Worm (Caenorhabditis elegans) whole organism, L4 larva: ENCODE results near the gene F39D8.3.

Experiments used
- F44E2.7 ChIP-seq: fragments of 200-800 bp; sonication (Bioruptor generic); IDR thresholded peaks from 2 replicates; pipeline ENCODE4 v2.1.2; 2022; ENCODE audit warnings: missing genetic modification characterization, missing compliant biosample characterization
- T26A8.4 ChIP-seq: fragments of 200-800 bp; sonication (Bioruptor generic); IDR thresholded peaks from 2 replicates; pipeline ENCODE4 v1.3.6; 2022; ENCODE audit warnings: missing genetic modification characterization, missing compliant biosample characterization
- Y5F2A.4 ChIP-seq: fragments of 200-800 bp; sonication (Bioruptor generic); optimal IDR thresholded peaks from 2 replicates; lab custom pipeline; 2018; ENCODE audit warnings: mild to moderate bottlenecking, missing genetic modification characterization, missing compliant biosample characterization
- Y75B8A.6 ChIP-seq: fragments of 200-800 bp; sonication (Bioruptor generic); IDR thresholded peaks from 2 replicates; pipeline ENCODE4 v1.3.6; 2022; ENCODE audit warnings: missing genetic modification reagents, missing genetic modification characterization, missing compliant biosample characterization
- ZK337.2 ChIP-seq: fragments of 200-800 bp; sonication (Bioruptor generic); IDR thresholded peaks from 2 replicates; pipeline ENCODE4 v1.3.6; 2022; ENCODE audit warnings: missing genetic modification reagents, missing genetic modification characterization, missing compliant biosample characterization
- ama-1 ChIP-seq: fragments of 150-350 bp; optimal IDR thresholded peaks from 2 replicates; lab custom pipeline; 2014; ENCODE audit warnings: inconsistent platforms, mixed read lengths
- arid-1 ChIP-seq: fragments of 200-800 bp; sonication (Bioruptor generic); conservative IDR thresholded peaks from 2 replicates; pipeline ENCODE4 v1.3.6; 2022; ENCODE audit warnings: missing genetic modification reagents, missing genetic modification characterization, missing compliant biosample characterization
- ceh-20 ChIP-seq: fragments of 200-800 bp; sonication (Bioruptor generic); IDR thresholded peaks from 2 replicates; pipeline ENCODE4 v1.3.6; 2022; ENCODE audit warnings: missing genetic modification reagents, missing genetic modification characterization, missing compliant biosample characterization
- ceh-62 ChIP-seq: sonication (generic microtip); optimal IDR thresholded peaks from 2 replicates; lab custom pipeline; 2017; ENCODE audit warnings: missing biosample characterization, missing genetic modification characterization
- ceh-82 ChIP-seq: sonication (generic microtip); optimal IDR thresholded peaks from 2 replicates; lab custom pipeline; 2017; ENCODE audit warnings: missing biosample characterization, missing genetic modification characterization
- ctbp-1 ChIP-seq: fragments of 200-800 bp; sonication (Bioruptor generic); IDR thresholded peaks from 2 replicates; pipeline ENCODE4 v1.3.6; 2022; ENCODE audit warnings: missing genetic modification reagents, missing genetic modification characterization, missing compliant biosample characterization
- dmd-6 ChIP-seq: fragments of 200-800 bp; sonication (Bioruptor generic); IDR thresholded peaks from 2 replicates; pipeline ENCODE4 v1.3.6; 2022; ENCODE audit warnings: missing genetic modification reagents, missing genetic modification characterization, missing compliant biosample characterization
- dmd-8 ChIP-seq: fragments of 200-800 bp; sonication (Bioruptor generic); IDR thresholded peaks from 2 replicates; pipeline ENCODE4 v1.3.6; 2022; ENCODE audit warnings: missing genetic modification characterization, missing compliant biosample characterization
- dmd-9 ChIP-seq: fragments of 200-800 bp; sonication (Bioruptor generic); IDR thresholded peaks from 2 replicates; pipeline ENCODE4 v1.3.6; 2022; ENCODE audit warnings: missing genetic modification reagents, missing genetic modification characterization, missing compliant biosample characterization
- duxl-1 ChIP-seq: sonication (generic microtip); optimal IDR thresholded peaks from 2 replicates; lab custom pipeline; 2016; ENCODE audit warnings: mild to moderate bottlenecking, missing genetic modification characterization, moderate library complexity, missing compliant biosample characterization; ENCODE audit not compliant: poor library complexity
- dve-1 ChIP-seq: sonication (generic microtip); optimal IDR thresholded peaks from 2 replicates; lab custom pipeline; 2017; ENCODE audit warnings: antibody characterized with exemption, mild to moderate bottlenecking, missing genetic modification characterization, missing compliant biosample characterization; ENCODE audit not compliant: insufficient read depth
- fkh-10 ChIP-seq: fragments of 150-350 bp; optimal IDR thresholded peaks from 2 replicates; lab custom pipeline; 2014; ENCODE audit warnings: missing biosample characterization, missing genetic modification reagents, missing genetic modification characterization
- gei-8 ChIP-seq: fragments of 200-800 bp; sonication (Bioruptor generic); optimal IDR thresholded peaks from 2 replicates; lab custom pipeline; 2018; ENCODE audit warnings: mild to moderate bottlenecking, missing genetic modification characterization, missing compliant biosample characterization
- hif-1 ChIP-seq, 2 experiments: sonication (generic microtip); optimal IDR thresholded peaks; 2 replicates each; lab custom pipeline; 2016 to 2017; ENCODE audit warnings: missing compliant biosample characterization in 2 of 2, missing genetic modification characterization in 2 of 2, missing genetic modification reagents in 2 of 2, missing genotype in 2 of 2, mild to moderate bottlenecking in 1 of 2
- hlh-11 ChIP-seq: fragments of 200-800 bp; sonication (Bioruptor generic); optimal IDR thresholded peaks from 2 replicates; lab custom pipeline; 2018; ENCODE audit warnings: mild to moderate bottlenecking, missing genetic modification characterization, missing compliant biosample characterization
- hmg-1.1 ChIP-seq: fragments of 200-800 bp; sonication (Bioruptor generic); IDR thresholded peaks from 2 replicates; pipeline ENCODE4 v1.3.6; 2022; ENCODE audit warnings: missing genetic modification reagents, missing genetic modification characterization, missing compliant biosample characterization
- lin-15B ChIP-seq: fragments of 150-350 bp; sonication (generic microtip); optimal IDR thresholded peaks from 3 replicates; lab custom pipeline; 2014; ENCODE audit warnings: missing biosample characterization, missing genetic modification characterization
- lin-29 ChIP-seq: fragments of 200-800 bp; sonication (Bioruptor generic); IDR thresholded peaks from 2 replicates; pipeline ENCODE4 v1.3.6; 2022; ENCODE audit warnings: missing genetic modification reagents, missing genetic modification characterization, missing compliant biosample characterization
- mdl-1 ChIP-seq, 2 experiments: fragments of 150-350 bp in 1 of 2; sonication (generic microtip) in 1 of 2; optimal IDR thresholded peaks; 2 replicates each; lab custom pipeline; 2014 to 2017; ENCODE audit warnings: missing biosample characterization in 2 of 2, missing genetic modification characterization in 2 of 2
- mep-1 ChIP-seq: fragments of 150-350 bp; sonication (generic microtip); optimal IDR thresholded peaks from 3 replicates; lab custom pipeline; 2014; ENCODE audit warnings: missing biosample characterization, missing genetic modification characterization
- mes-2 ChIP-seq: sonication (generic microtip); optimal IDR thresholded peaks from 2 replicates; lab custom pipeline; 2016; ENCODE audit warnings: missing genotype, mild to moderate bottlenecking, missing genetic modification characterization, missing compliant biosample characterization; ENCODE audit not compliant: poor library complexity, severe bottlenecking
- nhr-10 ChIP-seq: fragments of 150-350 bp; optimal IDR thresholded peaks from 2 replicates; lab custom pipeline; 2014; ENCODE audit warnings: missing biosample characterization, missing genetic modification characterization
- nhr-111 ChIP-seq: fragments of 200-800 bp; sonication (Bioruptor generic); optimal IDR thresholded peaks from 2 replicates; lab custom pipeline; 2018; ENCODE audit warnings: mild to moderate bottlenecking, missing genetic modification characterization, missing compliant biosample characterization
- nhr-25 ChIP-seq: sonication (generic microtip); optimal IDR thresholded peaks from 2 replicates; lab custom pipeline; 2017; ENCODE audit warnings: missing genetic modification characterization, mild to moderate bottlenecking, missing compliant biosample characterization, antibody characterized with exemption, moderate library complexity, borderline replicate concordance; ENCODE audit not compliant: insufficient read depth
- nhr-28 ChIP-seq: fragments of 150-350 bp; optimal IDR thresholded peaks from 2 replicates; lab custom pipeline; 2014; ENCODE audit warnings: missing biosample characterization, missing genetic modification characterization
- nhr-41 ChIP-seq: fragments of 200-800 bp; sonication (Bioruptor generic); IDR thresholded peaks from 2 replicates; pipeline ENCODE4 v1.3.6; 2022; ENCODE audit warnings: missing genetic modification reagents, missing genetic modification characterization, missing compliant biosample characterization
- nhr-42 ChIP-seq: fragments of 200-800 bp; sonication (Bioruptor generic); IDR thresholded peaks from 2 replicates; pipeline ENCODE4 v1.3.6; 2022; ENCODE audit warnings: missing genetic modification characterization, missing compliant biosample characterization
- nhr-48 ChIP-seq: sonication (generic microtip); optimal IDR thresholded peaks from 2 replicates; lab custom pipeline; 2016; ENCODE audit warnings: mild to moderate bottlenecking, missing genetic modification characterization, missing compliant biosample characterization
- nhr-6 ChIP-seq: fragments of 150-350 bp; optimal IDR thresholded peaks from 2 replicates; lab custom pipeline; 2014; ENCODE audit warnings: missing biosample characterization, missing genetic modification characterization
- nhr-77 ChIP-seq: fragments of 150-350 bp; optimal IDR thresholded peaks from 2 replicates; lab custom pipeline; 2014; ENCODE audit warnings: missing biosample characterization, missing genetic modification characterization
- pha-4 ChIP-seq, 2 experiments: fragments of 150-350 bp in 1 of 2; fragments of 200-800 bp in 1 of 2; sonication (Bioruptor generic) in 1 of 2; IDR thresholded peaks in 1 of 2; optimal IDR thresholded peaks in 1 of 2; 2 replicates each; pipeline versions ENCODE4 v1.3.6 to Lab custom; 2014 to 2022; ENCODE audit warnings: missing genetic modification characterization in 2 of 2, missing genetic modification reagents in 2 of 2, missing biosample characterization in 1 of 2, missing compliant biosample characterization in 1 of 2
- pqm-1 ChIP-seq: sonication (generic microtip); optimal IDR thresholded peaks from 2 replicates; lab custom pipeline; 2017; ENCODE audit warnings: missing biosample characterization, missing genetic modification characterization
- saeg-2 ChIP-seq: fragments of 200-800 bp; sonication (Bioruptor generic); IDR thresholded peaks from 2 replicates; pipeline ENCODE4 v1.3.6; 2022; ENCODE audit warnings: missing genetic modification reagents, missing genetic modification characterization, missing compliant biosample characterization
- sdz-12 ChIP-seq: fragments of 200-800 bp; sonication (Bioruptor generic); optimal IDR thresholded peaks from 2 replicates; lab custom pipeline; 2018; ENCODE audit warnings: mild to moderate bottlenecking, missing genetic modification characterization, missing compliant biosample characterization
- unc-62 ChIP-seq, 3 experiments: fragments of 150-350 bp in 1 of 3; sonication (generic microtip); optimal IDR thresholded peaks in 2 of 3; peaks in 1 of 3; 1 replicate in 1 of 3; 2 replicates in 2 of 3; lab custom pipeline; 2014 to 2017; ENCODE audit warnings: missing biosample characterization in 3 of 3, missing genetic modification characterization in 3 of 3, missing genetic modification reagents in 3 of 3, missing genotype in 1 of 3
- zfp-3 ChIP-seq: fragments of 200-800 bp; sonication (Bioruptor generic); conservative IDR thresholded peaks from 2 replicates; pipeline ENCODE4 v1.3.6; 2022; ENCODE audit warnings: missing genetic modification reagents, missing genetic modification characterization, missing compliant biosample characterization
- zip-2 ChIP-seq: fragments of 150-350 bp; optimal IDR thresholded peaks from 2 replicates; lab custom pipeline; 2014; ENCODE audit warnings: missing biosample characterization, missing genetic modification characterization

The F39D8.3 gene

ce11 chrX:15373415-15374048 is 47.2 kb upstream of the F39D8.3 start (continued):
- TF ChIP-seq nhr-42 (GFP tag; lab: Robert Waterston, UW) (no peak), dmd-6 (peak; percentile 43), lin-15B (tag; lab: Kevin White, UChicago) (no peak), pha-4 (GFP tag; IDR thresholded peaks at IDR 0.05; lab: Robert Waterston, UW) (no peak), pha-4 (tag; optimal IDR thresholded peaks at IDR 0.05; lab: Kevin White, UChicago) (no peak), T26A8.4 (GFP tag; lab: Robert Waterston, UW) (peak; percentile 47), mdl-1 (tag; optimal IDR thresholded peaks at IDR 0.05; lab: Kevin White, UChicago) (peak in 1 of 2 experiments; percentile 29), nhr-10 (no peak), nhr-77 (tag; lab: Kevin White, UChicago) (no peak), hmg-1.1 (GFP tag; lab: Robert Waterston, UW) (peak; percentile 52; the same call in 1 of the 2 replicates), gei-8 (GFP tag; lab: Kevin White, UChicago) (no peak), ama-1 (lab: Kevin White, UChicago) (no peak), F44E2.7 (no peak), sdz-12 (GFP tag; lab: Kevin White, UChicago) (no peak), nhr-111 (GFP tag; lab: Kevin White, UChicago) (no peak), fkh-10 (peak; percentile 5)
- TF ChIP-seq, all 104 proteins: peak for 26

ce11 chrX:15374668-15375208 is 46.0 kb upstream of the F39D8.3 start:
- TF ChIP-seq nhr-10 (peak; percentile 52), nhr-28 (peak; percentile 44), ceh-20 (GFP tag; lab: Robert Waterston, UW) (no peak), arid-1 (GFP tag; lab: Robert Waterston, UW) (no peak)

ce11 chrX:15375299-15375698 is 45.5 kb upstream of the F39D8.3 start:
- peak; percentile 24; the same call in 1 of the 2 replicates for TF ChIP-seq dmd-6
- no peak for TF ChIP-seq saeg-2 (GFP tag; lab: Robert Waterston, UW)
- TF ChIP-seq hlh-11 (tag; lab: Kevin White, UChicago) = peak; percentile 35
- no peak for TF ChIP-seq duxl-1 (tag; lab: Kevin White, UChicago)
- no peak for TF ChIP-seq ctbp-1 (GFP tag; lab: Robert Waterston, UW)
- peak; percentile 60 for TF ChIP-seq nhr-28
- TF ChIP-seq mes-2 = peak; percentile 7
- no peak for TF ChIP-seq nhr-77 (tag; lab: Kevin White, UChicago)
- peak; percentile 11 for TF ChIP-seq pqm-1 (tag; lab: Kevin White, UChicago)

ce11 chrX:15376580-15376979 is 44.2 kb upstream of the F39D8.3 start:
- TF ChIP-seq ceh-82 (no peak), Y5F2A.4 (no peak), zip-2 (tag; lab: Kevin White, UChicago) (no peak), lin-29 (GFP tag; lab: Robert Waterston, UW) (no peak), fkh-10 (no peak), hif-1 (tag; optimal IDR thresholded peaks at IDR 0.05; lab: Kevin White, UChicago) (peak in 1 of 2 experiments; percentile 13), Y75B8A.6 (GFP tag; lab: Robert Waterston, UW) (no peak), nhr-25 (tag; lab: Kevin White, UChicago) (no peak), unc-62 (GFP tag; optimal IDR thresholded peaks at IDR 0.05 in 1 of 2; lab: Kevin White, UChicago) (peak in 1 of 2 experiments; percentile 63), unc-62 (tag; optimal IDR thresholded peaks at IDR 0.05; lab: Kevin White, UChicago) (no peak), mep-1 (peak; percentile 30), nhr-28 (peak; percentile 85), arid-1 (GFP tag; lab: Robert Waterston, UW) (no peak), dmd-8 (GFP tag; lab: Robert Waterston, UW) (no peak), ceh-62 (no peak), nhr-41 (GFP tag; lab: Robert Waterston, UW) (no peak), lin-15B (tag; lab: Kevin White, UChicago) (no peak), ZK337.2 (GFP tag; lab: Robert Waterston, UW) (no peak), dmd-9 (GFP tag; lab: Robert Waterston, UW) (no peak), nhr-6 (peak; percentile 4), pqm-1 (tag; lab: Kevin White, UChicago) (no peak), dve-1 (tag; lab: Kevin White, UChicago) (peak; percentile 40), nhr-48 (tag; lab: Kevin White, UChicago) (no peak), mdl-1 (tag; optimal IDR thresholded peaks at IDR 0.05; lab: Kevin White, UChicago) (peak in 1 of 2 experiments; percentile 66), zfp-3 (GFP tag; lab: Robert Waterston, UW) (no peak)
